4 worm cellular contexts compared by ENCODE assay signal in genomic region chrII:10445738-10446137, ce11.
TF ChIP-seq lines count a peak whose summit lies in the region.

No protein-coding gene starts in this region.

TF ChIP-seq in whole organism, L1 larva, 84 proteins besides CTCF, POLR2A, EP300 and RAD21 (continued from another document):
- no peak for TF ChIP-seq C34B4.2 (tag; optimal IDR thresholded peaks at IDR 0.05; lab: Kevin White, UChicago)
- peak; percentile 1 to 23 for TF ChIP-seq lin-35 (GFP tag; optimal IDR thresholded peaks at IDR 0.05; lab: Kevin White, UChicago)
- TF ChIP-seq rnt-1 (tag; optimal IDR thresholded peaks at IDR 0.05; lab: Kevin White, UChicago): peak; percentile 36
- peak; percentile 52 for TF ChIP-seq unc-130 (tag; optimal IDR thresholded peaks at IDR 0.05; lab: Kevin White, UChicago)
- peak; percentile 13 for TF ChIP-seq fkh-8 (tag; optimal IDR thresholded peaks at IDR 0.05; lab: Kevin White, UChicago)
- peak in 2 of 3 experiments; percentile 19 to 32 for TF ChIP-seq dpl-1 (GFP tag; optimal IDR thresholded peaks at IDR 0.05; lab: Kevin White, UChicago)
- TF ChIP-seq ces-1 (GFP tag; optimal IDR thresholded peaks at IDR 0.05; lab: Kevin White, UChicago): no peak
- TF ChIP-seq ceh-8 (GFP tag; optimal IDR thresholded peaks at IDR 0.05; lab: Kevin White, UChicago): no peak
- peak; percentile 34 for TF ChIP-seq nhr-11 (tag; optimal IDR thresholded peaks at IDR 0.05; lab: Kevin White, UChicago)
- no peak for TF ChIP-seq fkh-4 (tag; optimal IDR thresholded peaks at IDR 0.05; lab: Kevin White, UChicago; ENCODE audit: borderline replicate concordance)
- peak in 2 of 3 experiments; percentile 3 to 73 for TF ChIP-seq ceh-82 (tag; optimal IDR thresholded peaks at IDR 0.05; lab: Kevin White, UChicago)

TF ChIP-seq in whole organism, L2 larva, 48 proteins besides CTCF, POLR2A, EP300 and RAD21 (continued from another document):
- no peak for TF ChIP-seq nhr-12 (tag; optimal IDR thresholded peaks at IDR 0.05; lab: Kevin White, UChicago)
- no peak for TF ChIP-seq snpc-4 (tag; optimal IDR thresholded peaks at IDR 0.05; lab: Kevin White, UChicago)
- no peak for TF ChIP-seq mab-5 (tag; optimal IDR thresholded peaks at IDR 0.05; lab: Kevin White, UChicago)
- peak; percentile 15 to 23 for TF ChIP-seq mdl-1 (tag; optimal IDR thresholded peaks at IDR 0.05; lab: Kevin White, UChicago)
- no peak for TF ChIP-seq unc-39 (tag; optimal IDR thresholded peaks at IDR 0.05; lab: Kevin White, UChicago)
- TF ChIP-seq nhr-6 (tag; optimal IDR thresholded peaks at IDR 0.05; lab: Kevin White, UChicago): no peak
- no peak for TF ChIP-seq nhr-10 (tag; optimal IDR thresholded peaks at IDR 0.05; lab: Kevin White, UChicago)
- no peak for TF ChIP-seq unc-62 (GFP tag; optimal IDR thresholded peaks at IDR 0.05; lab: Kevin White, UChicago)
- no peak for TF ChIP-seq ceh-82 (tag; optimal IDR thresholded peaks at IDR 0.05; lab: Kevin White, UChicago)
- peak; percentile 56 for TF ChIP-seq fos-1 (tag; optimal IDR thresholded peaks at IDR 0.05; lab: Kevin White, UChicago)
- TF ChIP-seq ztf-11 (tag; optimal IDR thresholded peaks at IDR 0.05; lab: Kevin White, UChicago): no peak
- no peak for TF ChIP-seq dmd-4 (tag; optimal IDR thresholded peaks at IDR 0.05; lab: Kevin White, UChicago)
- TF ChIP-seq egl-27 (tag; optimal IDR thresholded peaks at IDR 0.05; lab: Kevin White, UChicago): no peak
- TF ChIP-seq lsy-2 (tag; optimal IDR thresholded peaks at IDR 0.05; lab: Kevin White, UChicago): peak in 1 of 2 experiments; percentile 7
- no peak for TF ChIP-seq mbf-1 (tag; optimal IDR thresholded peaks at IDR 0.05; lab: Kevin White, UChicago)
- no peak for TF ChIP-seq elt-1 (tag; optimal IDR thresholded peaks at IDR 0.05; lab: Kevin White, UChicago)
- TF ChIP-seq Y55F3AM.14 (GFP tag; optimal IDR thresholded peaks at IDR 0.05; lab: Kevin White, UChicago): no peak
- no peak for TF ChIP-seq nhr-25 (tag; optimal IDR thresholded peaks at IDR 0.05; lab: Kevin White, UChicago)
- no peak for TF ChIP-seq ztf-1 (GFP tag; conservative IDR thresholded peaks at IDR 0.05; lab: Robert Waterston, UW)
- TF ChIP-seq F13H6.1 (tag; optimal IDR thresholded peaks at IDR 0.05; lab: Kevin White, UChicago): no peak
- no peak for TF ChIP-seq sem-4 (tag; optimal IDR thresholded peaks at IDR 0.05; lab: Kevin White, UChicago)
- no peak for TF ChIP-seq blmp-1 (tag; optimal IDR thresholded peaks at IDR 0.05; lab: Kevin White, UChicago; ENCODE audit: insufficient read depth)
- TF ChIP-seq nhr-21 (tag; optimal IDR thresholded peaks at IDR 0.05; lab: Kevin White, UChicago): no peak
- TF ChIP-seq nhr-129 (tag; optimal IDR thresholded peaks at IDR 0.05; lab: Kevin White, UChicago): peak; percentile 97
- peak; percentile 22 for TF ChIP-seq C34F6.9 (tag; optimal IDR thresholded peaks at IDR 0.05; lab: Kevin White, UChicago)
- no peak for TF ChIP-seq peb-1 (tag; optimal IDR thresholded peaks at IDR 0.05; lab: Kevin White, UChicago)
- no peak for TF ChIP-seq zag-1 (tag; optimal IDR thresholded peaks at IDR 0.05; lab: Kevin White, UChicago)
- TF ChIP-seq lin-39 (tag; optimal IDR thresholded peaks at IDR 0.05; lab: Kevin White, UChicago): no peak
- peak; percentile 7 for TF ChIP-seq gmeb-1 (tag; optimal IDR thresholded peaks at IDR 0.05; lab: Kevin White, UChicago)
- TF ChIP-seq aly-2 (tag; optimal IDR thresholded peaks at IDR 0.05; lab: Kevin White, UChicago): no peak
- no peak for TF ChIP-seq nhr-23 (tag; optimal IDR thresholded peaks at IDR 0.05; lab: Kevin White, UChicago)
- no peak for TF ChIP-seq ZK546.5 (tag; optimal IDR thresholded peaks at IDR 0.05; lab: Kevin White, UChicago)
- TF ChIP-seq sma-9 (GFP tag; optimal IDR thresholded peaks at IDR 0.05; lab: Kevin White, UChicago): peak; percentile 83
- TF ChIP-seq sma-9 (tag; optimal IDR thresholded peaks at IDR 0.05; lab: Kevin White, UChicago): no peak
- no peak for TF ChIP-seq ceh-16 (tag; optimal IDR thresholded peaks at IDR 0.05; lab: Kevin White, UChicago)

TF ChIP-seq in whole organism, L3 larva, 47 proteins besides CTCF, POLR2A, EP300 and RAD21 (continued from another document):
- peak; percentile 1 for TF ChIP-seq ama-1 (optimal IDR thresholded peaks at IDR 0.05; lab: Kevin White, UChicago)
- TF ChIP-seq R02D3.7 (tag; optimal IDR thresholded peaks at IDR 0.05; lab: Kevin White, UChicago): no peak
- peak; percentile 27 for TF ChIP-seq nhr-25 (tag; optimal IDR thresholded peaks at IDR 0.05; lab: Kevin White, UChicago)
- no peak for TF ChIP-seq nhr-11 (tag; optimal IDR thresholded peaks at IDR 0.05; lab: Kevin White, UChicago)
- no peak for TF ChIP-seq snpc-4 (tag; optimal IDR thresholded peaks at IDR 0.05; lab: Kevin White, UChicago)
- peak; percentile 30 for TF ChIP-seq lin-15B (tag; optimal IDR thresholded peaks at IDR 0.05; lab: Kevin White, UChicago)
- no peak for TF ChIP-seq mdl-1 (tag; optimal IDR thresholded peaks at IDR 0.05; lab: Kevin White, UChicago)
- TF ChIP-seq aly-2 (tag; optimal IDR thresholded peaks at IDR 0.05; lab: Kevin White, UChicago): no peak
- peak; percentile 25 for TF ChIP-seq nfya-1 (tag; optimal IDR thresholded peaks at IDR 0.05; lab: Kevin White, UChicago; ENCODE audit: insufficient read depth)
- no peak for TF ChIP-seq ceh-16 (tag; optimal IDR thresholded peaks at IDR 0.05; lab: Kevin White, UChicago)
- TF ChIP-seq tbx-2 (tag; optimal IDR thresholded peaks at IDR 0.05; lab: Kevin White, UChicago): no peak
- TF ChIP-seq daf-12 (tag; optimal IDR thresholded peaks at IDR 0.05; lab: Kevin White, UChicago): no peak
- TF ChIP-seq nhr-76 (tag; optimal IDR thresholded peaks at IDR 0.05; lab: Kevin White, UChicago): no peak
- no peak for TF ChIP-seq nhr-28 (tag; optimal IDR thresholded peaks at IDR 0.05; lab: Kevin White, UChicago)
- TF ChIP-seq egl-27 (tag; optimal IDR thresholded peaks at IDR 0.05; lab: Kevin White, UChicago): no peak
- TF ChIP-seq elt-3 (tag; optimal IDR thresholded peaks at IDR 0.05; lab: Kevin White, UChicago): no peak
- no peak for TF ChIP-seq sea-2 (GFP tag; optimal IDR thresholded peaks at IDR 0.05; lab: Kevin White, UChicago)
- no peak for TF ChIP-seq hmg-11 (tag; optimal IDR thresholded peaks at IDR 0.05; lab: Kevin White, UChicago)
- no peak for TF ChIP-seq fkh-2 (tag; optimal IDR thresholded peaks at IDR 0.05; lab: Kevin White, UChicago)
- TF ChIP-seq nhr-77 (tag; optimal IDR thresholded peaks at IDR 0.05; lab: Kevin White, UChicago): no peak
- TF ChIP-seq fkh-10 (GFP tag; optimal IDR thresholded peaks at IDR 0.05; lab: Kevin White, UChicago): peak; percentile 1
- TF ChIP-seq nhr-237 (tag; optimal IDR thresholded peaks at IDR 0.05; lab: Kevin White, UChicago): no peak
TF ChIP-seq in whole organism, L3 larva: peak in this region for 5.

TF ChIP-seq in whole organism, L4 larva, 104 proteins besides CTCF, POLR2A, EP300 and RAD21 (continued from another document):
- TF ChIP-seq lin-1 (GFP tag; IDR thresholded peaks at IDR 0.05; lab: Robert Waterston, UW) (no peak), dmd-6 (GFP tag; IDR thresholded peaks at IDR 0.05; lab: Robert Waterston, UW) (peak; percentile 38; the same call in 1 of the 2 replicates), ceh-28 (tag; optimal IDR thresholded peaks at IDR 0.05; lab: Kevin White, UChicago) (no peak), nhr-237 (tag; optimal IDR thresholded peaks at IDR 0.05; lab: Kevin White, UChicago) (no peak), Y105C5A.15 (GFP tag; IDR thresholded peaks at IDR 0.05; lab: Robert Waterston, UW) (no peak), sdz-12 (GFP tag; optimal IDR thresholded peaks at IDR 0.05; lab: Kevin White, UChicago) (no peak), daf-12 (tag; optimal IDR thresholded peaks at IDR 0.05; lab: Kevin White, UChicago) (no peak), nhr-42 (GFP tag; IDR thresholded peaks at IDR 0.05; lab: Robert Waterston, UW) (no peak), zag-1 (tag; optimal IDR thresholded peaks at IDR 0.05; lab: Kevin White, UChicago) (no peak), mdl-1 (tag; optimal IDR thresholded peaks at IDR 0.05; lab: Kevin White, UChicago) (peak; percentile 51 to 67), hif-1 (tag; optimal IDR thresholded peaks at IDR 0.05; lab: Kevin White, UChicago) (peak in 1 of 2 experiments; percentile 30), nhr-41 (GFP tag; IDR thresholded peaks at IDR 0.05; lab: Robert Waterston, UW) (no peak), zip-2 (tag; optimal IDR thresholded peaks at IDR 0.05; lab: Kevin White, UChicago) (no peak), rbr-2 (tag; optimal IDR thresholded peaks at IDR 0.05; lab: Kevin White, UChicago) (peak; percentile 33), egl-43 (GFP tag; IDR thresholded peaks at IDR 0.05; lab: Robert Waterston, UW) (no peak), nhr-6 (tag; optimal IDR thresholded peaks at IDR 0.05; lab: Kevin White, UChicago) (no peak), fos-1 (tag; optimal IDR thresholded peaks at IDR 0.05; lab: Kevin White, UChicago) (no peak), pha-4 (GFP tag; IDR thresholded peaks at IDR 0.05; lab: Robert Waterston, UW) (no peak), pha-4 (tag; optimal IDR thresholded peaks at IDR 0.05; lab: Kevin White, UChicago) (peak; percentile 8), T20F7.1 (GFP tag; optimal IDR thresholded peaks at IDR 0.05; lab: Kevin White, UChicago) (no peak), mxl-3 (GFP tag; optimal IDR thresholded peaks at IDR 0.05; lab: Kevin White, UChicago) (peak; percentile 66), skn-1 (tag; optimal IDR thresholded peaks at IDR 0.05; lab: Kevin White, UChicago) (no peak), ama-1 (optimal IDR thresholded peaks at IDR 0.05; lab: Kevin White, UChicago) (peak; percentile 23), set-16 (GFP tag; IDR thresholded peaks at IDR 0.05; lab: Robert Waterston, UW) (no peak), lin-29 (GFP tag; IDR thresholded peaks at IDR 0.05; lab: Robert Waterston, UW) (no peak), jun-1 (tag; optimal IDR thresholded peaks at IDR 0.05; lab: Kevin White, UChicago) (no peak), F49E8.2 (tag; optimal IDR thresholded peaks at IDR 0.05; lab: Kevin White, UChicago; ENCODE audit: borderline replicate concordance) (no peak), Y75B8A.6 (GFP tag; IDR thresholded peaks at IDR 0.05; lab: Robert Waterston, UW) (no peak), nhr-76 (tag; optimal IDR thresholded peaks at IDR 0.05; lab: Kevin White, UChicago) (no peak), hlh-30 (tag; optimal IDR thresholded peaks at IDR 0.05; lab: Kevin White, UChicago; ENCODE audit: insufficient read depth) (peak; percentile 49), mes-2 (tag; optimal IDR thresholded peaks at IDR 0.05; lab: Kevin White, UChicago; ENCODE audit: poor library complexity, severe bottlenecking) (peak; percentile 44), lsy-2 (tag; optimal IDR thresholded peaks at IDR 0.05; lab: Kevin White, UChicago) (no peak), ztf-11 (tag; optimal IDR thresholded peaks at IDR 0.05; lab: Kevin White, UChicago) (no peak), fkh-10 (GFP tag; optimal IDR thresholded peaks at IDR 0.05; lab: Kevin White, UChicago) (no peak), mep-1 (tag; optimal IDR thresholded peaks at IDR 0.05; lab: Kevin White, UChicago) (peak; percentile 3), dve-1 (tag; optimal IDR thresholded peaks at IDR 0.05; lab: Kevin White, UChicago; ENCODE audit: insufficient read depth) (no peak), aly-2 (tag; optimal IDR thresholded peaks at IDR 0.05; lab: Kevin White, UChicago) (no peak), madf-9 (GFP tag; conservative IDR thresholded peaks at IDR 0.05; lab: Robert Waterston, UW) (no peak), madf-5 (GFP tag; IDR thresholded peaks at IDR 0.05; lab: Robert Waterston, UW) (no peak), F26F4.8 (GFP tag; conservative IDR thresholded peaks at IDR 0.05; lab: Robert Waterston, UW) (no peak), unc-39 (tag; optimal IDR thresholded peaks at IDR 0.05; lab: Kevin White, UChicago) (no peak), egl-27 (tag; optimal IDR thresholded peaks at IDR 0.05; lab: Kevin White, UChicago) (no peak), ces-1 (GFP tag; optimal IDR thresholded peaks at IDR 0.05; lab: Kevin White, UChicago) (no peak), dpl-1 (GFP tag; optimal IDR thresholded peaks at IDR 0.05; lab: Kevin White, UChicago) (peak; percentile 17), daf-16 (GFP tag; optimal IDR thresholded peaks at IDR 0.05; lab: Kevin White, UChicago) (no peak), daf-16 (tag; optimal IDR thresholded peaks at IDR 0.05; lab: Kevin White, UChicago) (peak; percentile 27), ceh-62 (tag; optimal IDR thresholded peaks at IDR 0.05; lab: Kevin White, UChicago) (no peak), lim-7 (GFP tag; IDR thresholded peaks at IDR 0.05; lab: Robert Waterston, UW) (no peak), ctbp-1 (GFP tag; IDR thresholded peaks at IDR 0.05; lab: Robert Waterston, UW) (no peak)
